Fruit fly (Drosophila melanogaster): ENCODE measurements around the gene CG8840.

DNA sequence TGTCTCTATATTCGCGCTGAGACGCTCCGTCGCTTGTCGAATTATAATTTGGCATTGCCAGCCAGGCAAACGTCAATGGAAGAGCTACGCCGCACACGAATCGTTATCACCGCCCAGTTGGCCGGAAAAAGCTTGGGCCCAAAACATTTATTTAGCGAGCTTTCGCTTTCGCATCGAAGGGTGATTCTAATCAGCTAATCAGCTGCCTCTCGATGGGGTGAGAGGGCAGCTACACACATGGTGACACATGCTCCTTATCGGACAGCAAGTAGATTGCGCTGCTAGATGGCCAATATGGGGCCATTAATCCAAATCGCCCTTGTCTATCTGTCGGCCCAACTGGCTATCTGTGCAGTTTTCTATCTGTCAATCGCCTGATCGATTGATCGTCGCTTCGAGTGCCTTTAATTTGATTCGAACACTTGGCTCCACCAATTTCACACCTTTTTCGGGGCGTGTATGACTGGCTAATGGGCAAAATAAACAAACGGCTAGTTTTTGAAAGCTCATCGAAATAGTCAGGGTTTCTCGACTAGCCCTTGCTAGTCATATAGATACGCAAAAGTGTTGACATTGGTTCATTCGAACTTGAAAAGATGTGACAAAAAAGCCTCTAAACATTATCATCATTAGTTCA, 44.2 kb upstream of the CG8840 start:
- TF ChIP-seq dsf (GFP tag; optimal IDR thresholded peaks at IDR 0.05; ENCODE audit: borderline replicate concordance) = no peak
- TF ChIP-seq N (GFP tag; optimal IDR thresholded peaks at IDR 0.05) = no peak
- TF ChIP-seq foxo (GFP tag; optimal IDR thresholded peaks at IDR 0.05) = no peak

All from whole organism, wandering third instar larva.